Worm (Caenorhabditis elegans) whole organism, L4 larva: Measurements from ENCODE around the gene Y94H6A.10.

Source experiments
- D1046.2 ChIP-seq: fragments of 200-800 bp; sonication (Bioruptor generic); IDR thresholded peaks from 2 replicates; pipeline ENCODE4 v1.3.6; 2022; ENCODE audit warnings: missing genetic modification characterization, missing compliant biosample characterization
- F10B5.3 ChIP-seq: sonication (generic microtip); optimal IDR thresholded peaks from 2 replicates; lab custom pipeline; 2016; ENCODE audit warnings: mild to moderate bottlenecking, missing genetic modification characterization, missing compliant biosample characterization
- F26F4.8 ChIP-seq: fragments of 200-800 bp; sonication (Bioruptor generic); conservative IDR thresholded peaks from 2 replicates; pipeline ENCODE4 v1.3.6; 2022; ENCODE audit warnings: missing genetic modification characterization, missing compliant biosample characterization
- F44E2.7 ChIP-seq: fragments of 200-800 bp; sonication (Bioruptor generic); IDR thresholded peaks from 2 replicates; pipeline ENCODE4 v2.1.2; 2022; ENCODE audit warnings: missing genetic modification characterization, missing compliant biosample characterization
- T20F7.1 ChIP-seq: fragments of 200-800 bp; sonication (Bioruptor generic); optimal IDR thresholded peaks from 2 replicates; lab custom pipeline; 2018; ENCODE audit warnings: mild to moderate bottlenecking, missing genetic modification characterization, missing compliant biosample characterization
- T26A8.4 ChIP-seq: fragments of 200-800 bp; sonication (Bioruptor generic); IDR thresholded peaks from 2 replicates; pipeline ENCODE4 v1.3.6; 2022; ENCODE audit warnings: missing genetic modification characterization, missing compliant biosample characterization
- Y48G9A.11 ChIP-seq: fragments of 200-800 bp; sonication (Bioruptor generic); IDR thresholded peaks from 2 replicates; pipeline ENCODE4 v1.3.6; 2022; ENCODE audit warnings: missing genetic modification reagents, missing genetic modification characterization, missing compliant biosample characterization
- ZK546.5 ChIP-seq, 2 experiments: sonication (generic microtip); optimal IDR thresholded peaks; 2 replicates each; lab custom pipeline; 2017; ENCODE audit warnings: missing biosample characterization in 2 of 2, missing genetic modification characterization in 2 of 2
- aly-2 ChIP-seq: sonication (generic microtip); optimal IDR thresholded peaks from 2 replicates; lab custom pipeline; 2018; ENCODE audit warnings: missing biosample characterization, missing genetic modification characterization
- ama-1 ChIP-seq: fragments of 150-350 bp; optimal IDR thresholded peaks from 2 replicates; lab custom pipeline; 2014; ENCODE audit warnings: inconsistent platforms, mixed read lengths
- arid-1 ChIP-seq: fragments of 200-800 bp; sonication (Bioruptor generic); conservative IDR thresholded peaks from 2 replicates; pipeline ENCODE4 v1.3.6; 2022; ENCODE audit warnings: missing genetic modification reagents, missing genetic modification characterization, missing compliant biosample characterization
- ceh-20 ChIP-seq: fragments of 200-800 bp; sonication (Bioruptor generic); IDR thresholded peaks from 2 replicates; pipeline ENCODE4 v1.3.6; 2022; ENCODE audit warnings: missing genetic modification reagents, missing genetic modification characterization, missing compliant biosample characterization
- ceh-32 ChIP-seq: sonication (generic microtip); optimal IDR thresholded peaks from 2 replicates; lab custom pipeline; 2016; ENCODE audit warnings: mild to moderate bottlenecking, missing genetic modification characterization, missing compliant biosample characterization; ENCODE audit not compliant: poor library complexity
- daf-16 ChIP-seq, 3 experiments: sonication (generic microtip); optimal IDR thresholded peaks; 2 replicates each; lab custom pipeline; 2016 to 2017; ENCODE audit warnings: missing genetic modification characterization in 3 of 3, missing genetic modification reagents in 3 of 3, mild to moderate bottlenecking in 2 of 3, missing compliant biosample characterization in 2 of 3, missing biosample characterization in 1 of 3, moderate library complexity in 1 of 3
- daf-19 ChIP-seq: fragments of 200-800 bp; sonication (Bioruptor generic); conservative IDR thresholded peaks from 2 replicates; pipeline ENCODE4 v1.3.6; 2022; ENCODE audit warnings: missing genetic modification characterization, missing compliant biosample characterization
- dmd-8 ChIP-seq: fragments of 200-800 bp; sonication (Bioruptor generic); IDR thresholded peaks from 2 replicates; pipeline ENCODE4 v1.3.6; 2022; ENCODE audit warnings: missing genetic modification characterization, missing compliant biosample characterization
- duxl-1 ChIP-seq: sonication (generic microtip); optimal IDR thresholded peaks from 2 replicates; lab custom pipeline; 2016; ENCODE audit warnings: mild to moderate bottlenecking, missing genetic modification characterization, moderate library complexity, missing compliant biosample characterization; ENCODE audit not compliant: poor library complexity
- dve-1 ChIP-seq: sonication (generic microtip); optimal IDR thresholded peaks from 2 replicates; lab custom pipeline; 2017; ENCODE audit warnings: antibody characterized with exemption, mild to moderate bottlenecking, missing genetic modification characterization, missing compliant biosample characterization; ENCODE audit not compliant: insufficient read depth
- fkh-10 ChIP-seq: fragments of 150-350 bp; optimal IDR thresholded peaks from 2 replicates; lab custom pipeline; 2014; ENCODE audit warnings: missing biosample characterization, missing genetic modification reagents, missing genetic modification characterization
- fos-1 ChIP-seq: fragments of 150-350 bp; optimal IDR thresholded peaks from 2 replicates; lab custom pipeline; 2014; ENCODE audit warnings: missing biosample characterization, missing genetic modification characterization
- gei-8 ChIP-seq: fragments of 200-800 bp; sonication (Bioruptor generic); optimal IDR thresholded peaks from 2 replicates; lab custom pipeline; 2018; ENCODE audit warnings: mild to moderate bottlenecking, missing genetic modification characterization, missing compliant biosample characterization
- hif-1 ChIP-seq, 2 experiments: sonication (generic microtip); optimal IDR thresholded peaks; 2 replicates each; lab custom pipeline; 2016 to 2017; ENCODE audit warnings: missing compliant biosample characterization in 2 of 2, missing genetic modification characterization in 2 of 2, missing genetic modification reagents in 2 of 2, missing genotype in 2 of 2, mild to moderate bottlenecking in 1 of 2
- hlh-11 ChIP-seq: fragments of 200-800 bp; sonication (Bioruptor generic); optimal IDR thresholded peaks from 2 replicates; lab custom pipeline; 2018; ENCODE audit warnings: mild to moderate bottlenecking, missing genetic modification characterization, missing compliant biosample characterization
- hlh-30 ChIP-seq: sonication (generic microtip); optimal IDR thresholded peaks from 2 replicates; lab custom pipeline; 2017; ENCODE audit warnings: antibody characterized with exemption, mild to moderate bottlenecking, missing genetic modification characterization, missing compliant biosample characterization; ENCODE audit not compliant: insufficient read depth
- hmg-1.1 ChIP-seq: fragments of 200-800 bp; sonication (Bioruptor generic); IDR thresholded peaks from 2 replicates; pipeline ENCODE4 v1.3.6; 2022; ENCODE audit warnings: missing genetic modification reagents, missing genetic modification characterization, missing compliant biosample characterization
- lim-7 ChIP-seq: fragments of 200-800 bp; sonication (Bioruptor generic); IDR thresholded peaks from 2 replicates; pipeline ENCODE4 v1.3.6; 2022; ENCODE audit warnings: missing genetic modification characterization, missing compliant biosample characterization
- lin-1 ChIP-seq: fragments of 200-800 bp; sonication (Bioruptor generic); IDR thresholded peaks from 2 replicates; pipeline ENCODE4 v1.3.6; 2022; ENCODE audit warnings: missing genetic modification reagents, missing genetic modification characterization, missing compliant biosample characterization
- lin-15B ChIP-seq: fragments of 150-350 bp; sonication (generic microtip); optimal IDR thresholded peaks from 3 replicates; lab custom pipeline; 2014; ENCODE audit warnings: missing biosample characterization, missing genetic modification characterization
- lin-39 ChIP-seq: fragments of 150-350 bp; optimal IDR thresholded peaks from 2 replicates; lab custom pipeline; 2014; ENCODE audit warnings: missing biosample characterization, missing genetic modification reagents, missing genetic modification characterization
- madf-5 ChIP-seq, 2 experiments: fragments of 200-800 bp; sonication (Bioruptor generic); IDR thresholded peaks; 2 replicates each; pipeline ENCODE4 v1.3.6; 2022; ENCODE audit warnings: missing compliant biosample characterization in 2 of 2, missing genetic modification characterization in 2 of 2
- mdl-1 ChIP-seq, 2 experiments: fragments of 150-350 bp in 1 of 2; sonication (generic microtip) in 1 of 2; optimal IDR thresholded peaks; 2 replicates each; lab custom pipeline; 2014 to 2017; ENCODE audit warnings: missing biosample characterization in 2 of 2, missing genetic modification characterization in 2 of 2
- mep-1 ChIP-seq: fragments of 150-350 bp; sonication (generic microtip); optimal IDR thresholded peaks from 3 replicates; lab custom pipeline; 2014; ENCODE audit warnings: missing biosample characterization, missing genetic modification characterization
- mxl-2 ChIP-seq: fragments of 200-800 bp; sonication (Bioruptor generic); conservative IDR thresholded peaks from 2 replicates; pipeline ENCODE4 v1.3.6; 2022; ENCODE audit warnings: missing genetic modification reagents, missing genetic modification characterization, missing compliant biosample characterization
- nhr-10 ChIP-seq: fragments of 150-350 bp; optimal IDR thresholded peaks from 2 replicates; lab custom pipeline; 2014; ENCODE audit warnings: missing biosample characterization, missing genetic modification characterization
- nhr-28 ChIP-seq: fragments of 150-350 bp; optimal IDR thresholded peaks from 2 replicates; lab custom pipeline; 2014; ENCODE audit warnings: missing biosample characterization, missing genetic modification characterization
- nhr-6 ChIP-seq: fragments of 150-350 bp; optimal IDR thresholded peaks from 2 replicates; lab custom pipeline; 2014; ENCODE audit warnings: missing biosample characterization, missing genetic modification characterization
- nhr-76 ChIP-seq: fragments of 150-350 bp; optimal IDR thresholded peaks from 2 replicates; lab custom pipeline; 2014; ENCODE audit warnings: missing biosample characterization, missing genetic modification characterization
- nhr-77 ChIP-seq: fragments of 150-350 bp; optimal IDR thresholded peaks from 2 replicates; lab custom pipeline; 2014; ENCODE audit warnings: missing biosample characterization, missing genetic modification characterization
- pha-4 ChIP-seq, 2 experiments: fragments of 150-350 bp in 1 of 2; fragments of 200-800 bp in 1 of 2; sonication (Bioruptor generic) in 1 of 2; IDR thresholded peaks in 1 of 2; optimal IDR thresholded peaks in 1 of 2; 2 replicates each; pipeline versions ENCODE4 v1.3.6 to Lab custom; 2014 to 2022; ENCODE audit warnings: missing genetic modification characterization in 2 of 2, missing genetic modification reagents in 2 of 2, missing biosample characterization in 1 of 2, missing compliant biosample characterization in 1 of 2
- php-3 ChIP-seq: fragments of 200-800 bp; sonication (Bioruptor generic); IDR thresholded peaks from 2 replicates; pipeline ENCODE4 v1.3.6; 2022; ENCODE audit warnings: missing genetic modification reagents, missing genetic modification characterization, missing compliant biosample characterization
- rbr-2 ChIP-seq: sonication (generic microtip); optimal IDR thresholded peaks from 2 replicates; lab custom pipeline; 2016; ENCODE audit warnings: missing genotype, missing genetic modification characterization, missing compliant biosample characterization
- set-16 ChIP-seq: fragments of 200-800 bp; sonication (Bioruptor generic); IDR thresholded peaks from 2 replicates; pipeline ENCODE4 v1.3.6; 2022; ENCODE audit warnings: missing genetic modification reagents, missing genetic modification characterization, missing compliant biosample characterization
- spr-3 ChIP-seq: fragments of 200-800 bp; sonication (Bioruptor generic); optimal IDR thresholded peaks from 2 replicates; lab custom pipeline; 2018; ENCODE audit warnings: mild to moderate bottlenecking, missing genetic modification characterization, missing compliant biosample characterization
- tag-97 ChIP-seq: fragments of 200-800 bp; sonication (Bioruptor generic); IDR thresholded peaks from 2 replicates; pipeline ENCODE4 v1.3.6; 2022; ENCODE audit warnings: missing genetic modification characterization, missing compliant biosample characterization
- unc-130 ChIP-seq: sonication (generic microtip); optimal IDR thresholded peaks from 2 replicates; lab custom pipeline; 2016; ENCODE audit warnings: missing genetic modification reagents, missing genetic modification characterization, missing compliant biosample characterization
- vab-7 ChIP-seq: fragments of 200-800 bp; sonication (Bioruptor generic); IDR thresholded peaks from 2 replicates; pipeline ENCODE4 v1.3.6; 2022; ENCODE audit warnings: missing genetic modification reagents, missing genetic modification characterization, missing compliant biosample characterization
- zfp-2 ChIP-seq: sonication (generic microtip); optimal IDR thresholded peaks from 2 replicates; lab custom pipeline; 2016; ENCODE audit warnings: mild to moderate bottlenecking, missing genetic modification characterization, missing compliant biosample characterization
- zip-2 ChIP-seq: fragments of 150-350 bp; optimal IDR thresholded peaks from 2 replicates; lab custom pipeline; 2014; ENCODE audit warnings: missing biosample characterization, missing genetic modification characterization
- ztf-7 ChIP-seq: fragments of 150-350 bp; optimal IDR thresholded peaks from 2 replicates; lab custom pipeline; 2014; ENCODE audit warnings: missing biosample characterization, missing genetic modification characterization

The Y94H6A.10 gene

DNA sequence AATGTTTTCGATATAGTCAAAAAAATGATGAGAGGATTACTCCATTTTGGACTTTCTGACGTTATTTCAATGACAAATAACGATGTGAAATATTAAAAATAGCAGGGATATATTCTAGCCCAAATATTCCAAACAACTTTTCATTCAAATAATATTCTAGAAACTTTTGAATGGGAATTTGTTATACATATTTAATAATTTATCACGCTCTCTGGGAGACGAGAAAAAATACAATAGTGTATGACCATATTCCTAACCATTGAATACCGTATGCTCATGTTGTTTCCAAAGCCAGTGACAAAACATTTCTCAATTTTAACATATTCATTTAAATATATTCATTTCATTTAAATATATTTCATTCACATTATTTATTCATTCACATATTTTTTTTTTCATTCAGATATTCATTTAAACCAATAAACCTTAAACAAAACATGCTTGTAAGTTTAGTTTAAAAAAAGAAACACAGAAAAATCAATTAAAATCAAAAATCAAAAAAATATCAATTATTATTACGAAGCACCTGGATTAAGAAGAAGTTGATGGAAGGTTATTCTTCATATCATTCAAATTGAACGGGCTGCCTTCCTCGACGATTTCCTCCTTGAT, 770 bp downstream of the Y94H6A.10 start (continued):
- TF ChIP-seq daf-19 (GFP tag; lab: Robert Waterston, UW): peak; percentile 90
- TF ChIP-seq mep-1 (tag; lab: Kevin White, UChicago): peak; percentile 92
- TF ChIP-seq fkh-10: no peak
- TF ChIP-seq dmd-8 (GFP tag; lab: Robert Waterston, UW): 0 out of 2 replicates have a peak, but pooled peaks have one; percentile 63
- TF ChIP-seq mdl-1 (tag; optimal IDR thresholded peaks at IDR 0.05; lab: Kevin White, UChicago): no peak
- TF ChIP-seq php-3 (GFP tag; lab: Robert Waterston, UW): peak; percentile 69
- TF ChIP-seq nhr-10: no peak
- TF ChIP-seq unc-130 (GFP tag; lab: Kevin White, UChicago): no peak
- TF ChIP-seq F44E2.7 (GFP tag; lab: Robert Waterston, UW): no peak
- TF ChIP-seq hlh-11 (tag; lab: Kevin White, UChicago): peak; percentile 17
- no peak for TF ChIP-seq ama-1
- TF ChIP-seq hmg-1.1 (GFP tag; lab: Robert Waterston, UW): no peak
- no peak for TF ChIP-seq nhr-28 (tag; lab: Kevin White, UChicago)
- TF ChIP-seq lin-1: peak; percentile 93
- no peak for TF ChIP-seq ztf-7 (tag; lab: Kevin White, UChicago)
- no peak for TF ChIP-seq nhr-76 (tag; lab: Kevin White, UChicago)
- peak in 1 of 2 experiments; percentile 49 for TF ChIP-seq daf-16 (GFP tag; optimal IDR thresholded peaks at IDR 0.05; lab: Kevin White, UChicago)
- TF ChIP-seq daf-16 (tag; optimal IDR thresholded peaks at IDR 0.05; lab: Kevin White, UChicago): peak; percentile 52
- TF ChIP-seq hif-1 (tag; optimal IDR thresholded peaks at IDR 0.05; lab: Kevin White, UChicago): no peak
- TF ChIP-seq ZK546.5 (tag; optimal IDR thresholded peaks at IDR 0.05; lab: Kevin White, UChicago): no peak
- TF ChIP-seq F10B5.3 (tag; lab: Kevin White, UChicago): no peak
- no peak for TF ChIP-seq zfp-2 (tag; lab: Kevin White, UChicago)
- no peak for TF ChIP-seq gei-8
- peak; percentile 80 for TF ChIP-seq T20F7.1 (GFP tag; lab: Kevin White, UChicago)
- no peak for TF ChIP-seq rbr-2
- no peak for TF ChIP-seq tag-97 (GFP tag; lab: Robert Waterston, UW)
- TF ChIP-seq spr-3 (GFP tag; lab: Kevin White, UChicago): no peak
- 0 out of 2 replicates have a peak, but pooled peaks have one; percentile 29 for TF ChIP-seq Y48G9A.11 (GFP tag; lab: Robert Waterston, UW)
- no peak for TF ChIP-seq nhr-6 (tag; lab: Kevin White, UChicago)
- TF ChIP-seq arid-1 (GFP tag; lab: Robert Waterston, UW): peak; percentile 83; the same call in 1 of the 2 replicates
- no peak for TF ChIP-seq vab-7 (GFP tag; lab: Robert Waterston, UW)
- no peak for TF ChIP-seq fos-1
- peak; percentile 85; the same call in 1 of the 2 replicates for TF ChIP-seq pha-4 (GFP tag; IDR thresholded peaks at IDR 0.05; lab: Robert Waterston, UW)
- no peak for TF ChIP-seq pha-4 (tag; optimal IDR thresholded peaks at IDR 0.05; lab: Kevin White, UChicago)
- no peak for TF ChIP-seq mxl-2
- no peak for TF ChIP-seq zip-2 (tag; lab: Kevin White, UChicago)
- no peak for TF ChIP-seq aly-2 (tag; lab: Kevin White, UChicago)
- no peak for TF ChIP-seq ceh-20 (GFP tag; lab: Robert Waterston, UW)
- no peak for TF ChIP-seq duxl-1 (tag; lab: Kevin White, UChicago)
- no peak for TF ChIP-seq ceh-32 (tag; lab: Kevin White, UChicago)
- TF ChIP-seq madf-5 (GFP tag; IDR thresholded peaks at IDR 0.05; lab: Robert Waterston, UW): peak in 1 of 2 experiments; percentile 51; a peak in 1 of 4 replicates
- TF ChIP-seq lim-7 (GFP tag; lab: Robert Waterston, UW): peak; percentile 62
- TF ChIP-seq set-16 (GFP tag; lab: Robert Waterston, UW): no peak
- peak; percentile 92 for TF ChIP-seq dve-1 (tag; lab: Kevin White, UChicago)
- TF ChIP-seq hlh-30 (tag; lab: Kevin White, UChicago): peak; percentile 27
- no peak; the same call in none of the 2 replicates for TF ChIP-seq T26A8.4 (GFP tag; lab: Robert Waterston, UW)
- no peak for TF ChIP-seq F26F4.8
- TF ChIP-seq nhr-77: no peak
- TF ChIP-seq lin-39 (tag; lab: Kevin White, UChicago): no peak
- TF ChIP-seq D1046.2: 0 out of 2 replicates have a peak, but pooled peaks have one; percentile 37
- no peak for TF ChIP-seq lin-15B (tag; lab: Kevin White, UChicago)
